Worm (Caenorhabditis elegans) whole organism, L1 larva: ENCODE results near the gene iglr-2.

Experiments
- C16A3.4 ChIP-seq: fragments of 150-350 bp; optimal IDR thresholded peaks from 2 replicates; lab custom pipeline; 2014; ENCODE audit warnings: missing biosample characterization, missing genetic modification characterization
- aha-1 ChIP-seq: fragments of 150-350 bp; optimal IDR thresholded peaks from 2 replicates; lab custom pipeline; 2014; ENCODE audit warnings: missing biosample characterization, missing genetic modification characterization
- ama-1 ChIP-seq: fragments of 150-350 bp; optimal IDR thresholded peaks from 2 replicates; lab custom pipeline; 2014
- blmp-1 ChIP-seq: fragments of 150-350 bp; optimal IDR thresholded peaks from 2 replicates; lab custom pipeline; 2014; ENCODE audit warnings: missing biosample characterization, missing genetic modification characterization
- ceh-82 ChIP-seq, 3 experiments: fragments of 150-350 bp in 1 of 3; sonication (generic microtip) in 2 of 3; optimal IDR thresholded peaks; 2 replicates each; lab custom pipeline; 2014 to 2017; ENCODE audit warnings: missing biosample characterization in 3 of 3, missing genetic modification characterization in 3 of 3
- ceh-90 ChIP-seq: sonication (generic microtip); optimal IDR thresholded peaks from 2 replicates; lab custom pipeline; 2016; ENCODE audit warnings: missing genetic modification characterization, missing compliant biosample characterization
- dsc-1 ChIP-seq: sonication (generic microtip); optimal IDR thresholded peaks from 2 replicates; lab custom pipeline; 2016; ENCODE audit warnings: mild to moderate bottlenecking, missing genetic modification characterization, missing compliant biosample characterization
- elt-2 ChIP-seq: sonication (generic microtip); optimal IDR thresholded peaks from 2 replicates; lab custom pipeline; 2016; ENCODE audit warnings: missing genetic modification characterization, mild to moderate bottlenecking, inconsistent platforms, missing compliant biosample characterization, missing genetic modification reagents
- fkh-10 ChIP-seq: sonication (generic microtip); optimal IDR thresholded peaks from 2 replicates; lab custom pipeline; 2017; ENCODE audit warnings: missing biosample characterization, missing genetic modification reagents, missing genetic modification characterization
- fkh-8 ChIP-seq: sonication (generic microtip); optimal IDR thresholded peaks from 2 replicates; lab custom pipeline; 2016; ENCODE audit warnings: mild to moderate bottlenecking, missing genetic modification characterization, missing compliant biosample characterization
- hlh-17 ChIP-seq: fragments of 200-800 bp; sonication (Bioruptor generic); optimal IDR thresholded peaks from 2 replicates; lab custom pipeline; 2018; ENCODE audit warnings: missing genetic modification characterization, mild to moderate bottlenecking, missing compliant biosample characterization, moderate library complexity, borderline replicate concordance
- jun-1 ChIP-seq: fragments of 150-350 bp; optimal IDR thresholded peaks from 2 replicates; lab custom pipeline; 2014; ENCODE audit warnings: missing biosample characterization, missing genetic modification reagents, missing genetic modification characterization
- lin-13 ChIP-seq: fragments of 150-350 bp; optimal IDR thresholded peaks from 2 replicates; lab custom pipeline; 2014; ENCODE audit warnings: missing biosample characterization, missing genetic modification reagents, missing genetic modification characterization
- lsy-2 ChIP-seq, 2 experiments: fragments of 150-350 bp; optimal IDR thresholded peaks; 2 replicates each; lab custom pipeline; 2014; ENCODE audit warnings: missing biosample characterization in 2 of 2, missing genetic modification characterization in 2 of 2
- mef-2 ChIP-seq: fragments of 150-350 bp; optimal IDR thresholded peaks from 2 replicates; lab custom pipeline; 2014; ENCODE audit warnings: missing biosample characterization, missing genetic modification characterization
- mep-1 ChIP-seq: fragments of 150-350 bp; optimal IDR thresholded peaks from 2 replicates; lab custom pipeline; 2014; ENCODE audit warnings: missing biosample characterization, missing genetic modification characterization
- nhr-11 ChIP-seq: fragments of 150-350 bp; optimal IDR thresholded peaks from 2 replicates; lab custom pipeline; 2014; ENCODE audit warnings: missing biosample characterization, missing genetic modification characterization
- nhr-237 ChIP-seq: fragments of 150-350 bp; optimal IDR thresholded peaks from 2 replicates; lab custom pipeline; 2014; ENCODE audit warnings: missing biosample characterization, missing genetic modification characterization
- nhr-28 ChIP-seq: fragments of 150-350 bp; optimal IDR thresholded peaks from 2 replicates; lab custom pipeline; 2014; ENCODE audit warnings: missing biosample characterization, missing genetic modification characterization
- nhr-71 ChIP-seq: sonication (generic microtip); optimal IDR thresholded peaks from 2 replicates; lab custom pipeline; 2016; ENCODE audit warnings: mild to moderate bottlenecking, missing genetic modification characterization, moderate library complexity, missing compliant biosample characterization
- nhr-76 ChIP-seq: sonication (generic microtip); optimal IDR thresholded peaks from 2 replicates; lab custom pipeline; 2017; ENCODE audit warnings: missing biosample characterization, missing genetic modification characterization
- pag-3 ChIP-seq: sonication (generic microtip); optimal IDR thresholded peaks from 2 replicates; lab custom pipeline; 2017; ENCODE audit warnings: missing genetic modification characterization, mild to moderate bottlenecking, missing compliant biosample characterization, antibody characterized with exemption, borderline replicate concordance; ENCODE audit not compliant: insufficient read depth
- pax-3 ChIP-seq: fragments of 200-800 bp; sonication (Bioruptor generic); optimal IDR thresholded peaks from 2 replicates; lab custom pipeline; 2018; ENCODE audit warnings: mild to moderate bottlenecking, missing genetic modification characterization, moderate library complexity, missing compliant biosample characterization
- pqm-1 ChIP-seq: sonication (generic microtip); optimal IDR thresholded peaks from 3 replicates; lab custom pipeline; 2017; ENCODE audit warnings: missing biosample characterization, missing genetic modification characterization
- rnt-1 ChIP-seq: sonication (generic microtip); optimal IDR thresholded peaks from 2 replicates; lab custom pipeline; 2016; ENCODE audit warnings: mild to moderate bottlenecking, missing genetic modification characterization, moderate library complexity, missing compliant biosample characterization
- sox-4 ChIP-seq: sonication (generic microtip); optimal IDR thresholded peaks from 2 replicates; lab custom pipeline; 2016; ENCODE audit warnings: missing genetic modification characterization, missing compliant biosample characterization
- sup-37 ChIP-seq: fragments of 200-800 bp; sonication (Bioruptor generic); optimal IDR thresholded peaks from 2 replicates; lab custom pipeline; 2018; ENCODE audit warnings: mild to moderate bottlenecking, missing genetic modification characterization, missing compliant biosample characterization
- tbx-2 ChIP-seq: sonication (generic microtip); optimal IDR thresholded peaks from 2 replicates; lab custom pipeline; 2016; ENCODE audit warnings: missing genetic modification characterization, missing compliant biosample characterization
- tlp-1 ChIP-seq: fragments of 150-350 bp; optimal IDR thresholded peaks from 2 replicates; lab custom pipeline; 2014; ENCODE audit warnings: missing biosample characterization, missing genetic modification characterization
- unc-62 ChIP-seq: fragments of 150-350 bp; optimal IDR thresholded peaks from 2 replicates; lab custom pipeline; 2014; ENCODE audit warnings: missing biosample characterization, missing genetic modification reagents, missing genetic modification characterization
- unc-98 ChIP-seq: fragments of 200-800 bp; sonication (Bioruptor generic); IDR thresholded peaks from 2 replicates; pipeline ENCODE4 v1.3.6; 2022; ENCODE audit warnings: missing genetic modification characterization, missing compliant biosample characterization
- xbp-1 ChIP-seq: sonication (generic microtip); optimal IDR thresholded peaks from 2 replicates; lab custom pipeline; 2016; ENCODE audit warnings: missing genetic modification characterization, missing compliant biosample characterization
- zag-1 ChIP-seq: fragments of 150-350 bp; optimal IDR thresholded peaks from 2 replicates; lab custom pipeline; 2014; ENCODE audit warnings: missing biosample characterization, missing genetic modification characterization
- ztf-11 ChIP-seq, 2 experiments: sonication (generic microtip); optimal IDR thresholded peaks; 2 replicates each; lab custom pipeline; 2016 to 2017; ENCODE audit warnings: missing genetic modification characterization in 2 of 2, missing biosample characterization in 1 of 2, missing compliant biosample characterization in 1 of 2
- ztf-4 ChIP-seq: fragments of 150-350 bp; optimal IDR thresholded peaks from 2 replicates; lab custom pipeline; 2014; ENCODE audit warnings: missing biosample characterization, missing genetic modification characterization

iglr-2 gene

ce11 chrIII:8307356-8307755 lies 23.8 kb downstream of the iglr-2 start, which contains the start of the genes F10E9.7 and F10E9.5 (continued):
- peak; percentile 4 for TF ChIP-seq aha-1 (tag; lab: Kevin White, UChicago)
- peak; percentile 90 for TF ChIP-seq elt-2

DNA sequence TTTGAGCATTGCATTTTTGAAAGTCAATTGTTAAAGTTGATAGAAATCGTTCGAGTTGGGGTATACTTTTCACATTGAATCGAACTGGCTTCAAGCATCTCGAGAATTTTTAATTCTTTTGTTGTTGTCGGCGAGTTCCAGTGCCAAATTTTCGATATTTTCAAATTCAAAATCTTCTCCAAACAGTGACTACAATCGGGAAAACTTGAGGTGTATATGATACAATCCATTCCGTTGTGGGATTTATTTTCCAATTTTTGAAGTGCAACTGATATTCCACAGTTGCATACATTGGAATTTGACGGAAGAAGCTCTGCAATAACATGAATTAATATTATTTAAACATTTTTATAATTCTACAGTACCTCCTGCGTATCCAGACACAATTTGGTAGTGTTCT lies 25.3 kb downstream of the iglr-2 start:
- no peak for TF ChIP-seq hlh-17 (GFP tag; lab: Kevin White, UChicago)
- no peak for TF ChIP-seq unc-62 (GFP tag; lab: Kevin White, UChicago)
- TF ChIP-seq tlp-1 (tag; lab: Kevin White, UChicago) = no peak
- TF ChIP-seq pax-3 (tag; lab: Kevin White, UChicago) = no peak
- no peak for TF ChIP-seq fkh-8
- TF ChIP-seq lsy-2 (tag; optimal IDR thresholded peaks at IDR 0.05; lab: Kevin White, UChicago) = no peak
- no peak for TF ChIP-seq mef-2 (tag; lab: Kevin White, UChicago)
- no peak for TF ChIP-seq jun-1 (tag; lab: Kevin White, UChicago)
- no peak for TF ChIP-seq zag-1 (tag; lab: Kevin White, UChicago)
- TF ChIP-seq xbp-1 = no peak
- no peak for TF ChIP-seq nhr-76 (tag; lab: Kevin White, UChicago)
- TF ChIP-seq pag-3 (tag; lab: Kevin White, UChicago) = no peak
- TF ChIP-seq tbx-2 (tag; lab: Kevin White, UChicago) = no peak
- no peak for TF ChIP-seq sup-37
- no peak for TF ChIP-seq sox-4 (tag; lab: Kevin White, UChicago)
- TF ChIP-seq ztf-11 (tag; optimal IDR thresholded peaks at IDR 0.05; lab: Kevin White, UChicago) = no peak
- no peak for TF ChIP-seq nhr-11 (tag; lab: Kevin White, UChicago)

DNA sequence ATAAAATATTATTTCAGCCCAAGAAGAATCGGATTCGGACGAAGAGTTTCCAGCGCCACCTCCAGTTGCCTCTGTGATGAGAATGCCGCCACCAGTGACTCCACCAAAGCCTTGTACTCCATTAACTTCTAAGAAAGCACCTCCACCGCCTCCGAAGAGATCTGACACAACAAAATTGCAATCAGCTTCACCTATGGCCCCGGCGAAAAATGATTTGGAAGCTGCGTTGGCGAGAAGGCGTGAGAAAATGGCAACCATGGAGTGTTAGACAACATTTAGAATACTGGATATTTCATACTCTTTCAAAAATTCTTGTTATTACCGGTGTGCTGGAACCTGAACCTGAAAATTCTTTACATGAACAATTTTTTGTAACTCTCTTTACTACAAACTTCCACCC lies 25.8 kb downstream of the iglr-2 start:
- TF ChIP-seq pax-3 (tag; lab: Kevin White, UChicago) (no peak), dsc-1 (tag; lab: Kevin White, UChicago) (no peak), zag-1 (tag; lab: Kevin White, UChicago) (no peak), ama-1 (lab: Kevin White, UChicago) (no peak), nhr-76 (tag; lab: Kevin White, UChicago) (no peak), rnt-1 (tag; lab: Kevin White, UChicago) (no peak), blmp-1 (no peak), mep-1 (tag; lab: Kevin White, UChicago) (no peak), nhr-71 (tag; lab: Kevin White, UChicago) (no peak), ceh-82 (tag; optimal IDR thresholded peaks at IDR 0.05; lab: Kevin White, UChicago) (no peak), lin-13 (GFP tag; lab: Kevin White, UChicago) (no peak), fkh-10 (GFP tag; lab: Kevin White, UChicago) (no peak), pqm-1 (tag; lab: Kevin White, UChicago) (no peak), jun-1 (tag; lab: Kevin White, UChicago) (no peak)
- TF ChIP-seq, all 84 proteins: peak for 0

DNA sequence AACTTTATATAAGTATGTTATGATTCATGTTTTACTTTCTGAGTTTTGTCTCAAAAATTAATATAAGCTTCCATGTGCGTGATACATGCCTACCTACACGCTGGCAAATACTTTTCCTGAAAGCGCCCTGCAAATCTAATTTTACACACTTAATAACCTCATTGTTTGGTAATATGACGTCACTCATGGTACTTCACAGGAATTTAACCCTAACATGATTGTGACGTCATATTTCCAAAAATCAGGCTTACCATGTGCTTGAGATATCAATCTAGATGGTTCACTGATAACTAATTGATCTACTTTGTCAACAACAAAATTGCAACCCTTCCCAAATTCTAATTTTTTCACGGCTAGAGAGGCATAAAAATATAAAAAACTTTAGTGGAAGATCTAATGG lies 27.7 kb downstream of the iglr-2 start:
- TF ChIP-seq unc-62 (GFP tag; lab: Kevin White, UChicago) = no peak
- TF ChIP-seq ceh-90 = no peak
- no peak for TF ChIP-seq pag-3 (tag; lab: Kevin White, UChicago)
- no peak for TF ChIP-seq fkh-10 (GFP tag; lab: Kevin White, UChicago)
- TF ChIP-seq ztf-4 (tag; lab: Kevin White, UChicago) = no peak
- TF ChIP-seq ztf-11 (tag; optimal IDR thresholded peaks at IDR 0.05; lab: Kevin White, UChicago) = no peak
- TF ChIP-seq nhr-237 (tag; lab: Kevin White, UChicago) = no peak
- no peak for TF ChIP-seq unc-98 (GFP tag; lab: Robert Waterston, UW)
- no peak for TF ChIP-seq jun-1 (tag; lab: Kevin White, UChicago)
- no peak for TF ChIP-seq rnt-1 (tag; lab: Kevin White, UChicago)
- TF ChIP-seq ama-1 (lab: Kevin White, UChicago) = no peak

ce11 chrIII:8300860-8301396 lies 30.2 kb downstream of the iglr-2 start:
- TF ChIP-seq nhr-28 (no peak), dsc-1 (tag; lab: Kevin White, UChicago) (peak; percentile 63), C16A3.4 (tag; lab: Kevin White, UChicago) (no peak)
- TF ChIP-seq, all 84 proteins: peak for 1
